Worm (Caenorhabditis elegans) whole organism, early embryonic: ENCODE measurements around the gene clec-27.

Source experiments
- ama-1 ChIP-seq: fragments of 150-350 bp; optimal IDR thresholded peaks from 2 replicates; lab custom pipeline; 2014
- ceh-36 ChIP-seq: sonication (generic microtip); optimal IDR thresholded peaks from 2 replicates; lab custom pipeline; 2016; ENCODE audit warnings: missing genetic modification characterization, inconsistent platforms, missing compliant biosample characterization
- hmbx-1 ChIP-seq: sonication (generic microtip); optimal IDR thresholded peaks from 2 replicates; lab custom pipeline; 2016; ENCODE audit warnings: mild to moderate bottlenecking, missing genetic modification characterization, missing compliant biosample characterization
- hmg-4 ChIP-seq: fragments of 200-800 bp; sonication (Bioruptor generic); optimal IDR thresholded peaks from 2 replicates; lab custom pipeline; 2018; ENCODE audit warnings: mild to moderate bottlenecking, missing genetic modification characterization, missing compliant biosample characterization
- hnd-1 ChIP-seq: sonication (generic microtip); optimal IDR thresholded peaks from 2 replicates; lab custom pipeline; 2016; ENCODE audit warnings: missing genetic modification characterization, missing compliant biosample characterization
- scrt-1 ChIP-seq: fragments of 200-800 bp; sonication (Bioruptor generic); IDR thresholded peaks from 2 replicates; pipeline ENCODE4 v1.3.6; 2022; ENCODE audit warnings: missing genetic modification characterization, missing compliant biosample characterization
- sea-1 ChIP-seq: fragments of 200-800 bp; sonication (Bioruptor generic); conservative IDR thresholded peaks from 2 replicates; pipeline ENCODE4 v1.3.6; 2022; ENCODE audit warnings: missing genetic modification characterization, missing compliant biosample characterization
- tbx-11 ChIP-seq: fragments of 200-800 bp; sonication (Bioruptor generic); IDR thresholded peaks from 2 replicates; pipeline ENCODE4 v1.3.6; 2022; ENCODE audit warnings: missing genetic modification characterization, missing compliant biosample characterization
- tbx-37 ChIP-seq: fragments of 200-800 bp; sonication (Bioruptor generic); conservative IDR thresholded peaks from 2 replicates; pipeline ENCODE4 v1.3.6; 2022; ENCODE audit warnings: missing genetic modification reagents, missing genetic modification characterization, missing compliant biosample characterization

The clec-27 gene

DNA sequence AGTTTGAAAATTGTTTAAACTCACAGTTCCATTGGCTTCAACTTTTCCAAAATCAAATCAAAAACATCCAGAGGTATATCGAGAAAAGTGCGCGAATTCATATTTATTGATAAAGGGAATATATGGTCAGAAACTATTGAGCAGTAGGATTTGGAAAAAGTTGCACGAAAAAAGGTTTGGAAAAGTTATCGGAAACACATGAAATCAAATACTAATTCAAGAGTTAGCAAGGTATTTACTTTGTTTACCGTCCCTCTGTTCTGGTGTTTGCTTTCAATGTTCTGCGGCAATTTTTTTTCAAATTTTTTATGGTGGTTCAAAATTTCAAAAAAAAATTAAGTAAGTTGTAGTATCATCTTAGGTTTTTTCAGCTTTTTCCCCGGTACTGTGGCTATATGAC is 44.9 kb downstream of the clec-27 start, which contains the start of gene fbxa-45:
TSS of gene fbxa-45 (minus strand) at position 101 of the 400 bp plus-strand sequence.
- TF ChIP-seq hmbx-1 (tag; lab: Kevin White, UChicago) (no peak), ceh-36 (no peak), tbx-37 (GFP tag; lab: Robert Waterston, UW) (no peak), hnd-1 (tag; lab: Kevin White, UChicago) (no peak), scrt-1 (GFP tag; lab: Robert Waterston, UW) (no peak)

DNA sequence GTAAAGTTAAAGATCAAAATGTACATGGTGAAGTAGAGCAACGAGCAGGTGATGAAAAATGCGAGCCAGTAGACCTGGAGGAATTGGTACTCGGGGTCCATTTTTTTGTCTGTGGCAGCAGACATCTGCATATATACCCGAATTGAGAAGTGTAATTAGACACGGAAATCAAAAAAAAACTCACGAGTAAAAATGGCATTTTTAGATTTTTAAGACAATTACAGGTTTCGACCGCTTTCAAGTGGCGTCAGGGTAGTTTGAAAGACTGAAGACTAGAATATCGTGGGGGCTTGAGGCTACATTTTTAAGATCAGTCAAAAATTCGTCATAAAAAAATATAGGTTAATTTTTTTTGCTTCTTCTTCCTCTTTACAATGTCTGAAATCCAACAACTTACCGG is 48.3 kb downstream of the clec-27 start, which contains the start of gene srd-68:
TSS of gene srd-68 (minus strand) at position 101 of the 400 bp plus-strand sequence.
- TF ChIP-seq hmg-4 (no peak), sea-1 (GFP tag; lab: Robert Waterston, UW) (no peak), scrt-1 (GFP tag; lab: Robert Waterston, UW) (no peak), tbx-37 (GFP tag; lab: Robert Waterston, UW) (no peak), ama-1 (no peak)

ce11 chrV:16904612-16905011 is 50.2 kb downstream of the clec-27 start, which contains the start of gene nhr-262:
Gene nhr-262, plus strand, starts transcription at chrV:16904912.
- TF ChIP-seq ceh-36 (no peak), scrt-1 (GFP tag; lab: Robert Waterston, UW) (no peak), tbx-11 (GFP tag; lab: Robert Waterston, UW) (no peak), ama-1 (no peak)
